Fruit fly (Drosophila melanogaster): Measurements from ENCODE around the gene CG6418.

- TF ChIP-seq CTCF (optimal IDR thresholded peaks at IDR 0.05) (no peak), CG8478 (optimal IDR thresholded peaks at IDR 0.05) (no peak)
These were observed 45.6 kb downstream of the CG6418 start for dm6 chr3L:10833222-10833621.

Data from S2 (cell line).